Worm (Caenorhabditis elegans): Measurements from ENCODE around the gene oac-39.

oac-39 gene

ce11 chrV:203855-204432 lies 47.6 kb downstream of the oac-39 start, which contains the start of gene lec-12 (continued):
- TF ChIP-seq egl-44 (GFP tag; IDR thresholded peaks at IDR 0.05) (no peak), F57A8.1 (GFP tag; optimal IDR thresholded peaks at IDR 0.05) (no peak), lin-40 (tag; optimal IDR thresholded peaks at IDR 0.05) (peak; percentile 28), chd-7 (tag; optimal IDR thresholded peaks at IDR 0.05) (no peak), pbrm-1 (GFP tag; IDR thresholded peaks at IDR 0.05) (no peak), him-1 (tag; optimal IDR thresholded peaks at IDR 0.05) (no peak)

- TF ChIP-seq repo-1 (tag; optimal IDR thresholded peaks at IDR 0.05) (no peak), F55B11.4 (tag; optimal IDR thresholded peaks at IDR 0.05; ENCODE audit: borderline replicate concordance, insufficient read depth) (no peak), die-1 (tag; optimal IDR thresholded peaks at IDR 0.05) (no peak), F52B5.7 (tag; optimal IDR thresholded peaks at IDR 0.05) (no peak), F33H1.4 (GFP tag; IDR thresholded peaks at IDR 0.05) (no peak), ets-4 (GFP tag; optimal IDR thresholded peaks at IDR 0.05) (no peak), fkh-3 (tag; optimal IDR thresholded peaks at IDR 0.05) (no peak), efl-1 (GFP tag; optimal IDR thresholded peaks at IDR 0.05) (no peak), athp-1 (tag; optimal IDR thresholded peaks at IDR 0.05) (no peak)
Observed at ce11 chrV:201300-201699, 50.3 kb downstream of the oac-39 start, which contains the start of gene trpp-1. Gene trpp-1 (plus strand): TSS chrV:201600.
